Worm (Caenorhabditis elegans) whole organism, L3 larva: ENCODE results near the gene C04C3.4.
A peak's percentile ranks its signal among the peaks of the same experiment; 100 is the strongest.
"Not testable (repeated sequence)": the region's sequence is repeated elsewhere in the genome, so short reads cannot be mapped to it uniquely, and the experiment has no call there.

Source experiments
- R02D3.7 ChIP-seq: fragments of 150-350 bp; optimal IDR thresholded peaks from 2 replicates; lab custom pipeline; 2014; ENCODE audit warnings: missing biosample characterization, missing genetic modification characterization
- aly-2 ChIP-seq: fragments of 150-350 bp; optimal IDR thresholded peaks from 2 replicates; lab custom pipeline; 2014; ENCODE audit warnings: missing biosample characterization, missing genetic modification characterization
- ama-1 ChIP-seq: fragments of 150-350 bp; optimal IDR thresholded peaks from 2 replicates; lab custom pipeline; 2018
- ceh-16 ChIP-seq: sonication (generic microtip); optimal IDR thresholded peaks from 2 replicates; lab custom pipeline; 2017; ENCODE audit warnings: missing biosample characterization, missing genetic modification characterization
- ceh-28 ChIP-seq: fragments of 150-350 bp; optimal IDR thresholded peaks from 2 replicates; lab custom pipeline; 2014; ENCODE audit warnings: missing biosample characterization, missing genetic modification reagents, missing genetic modification characterization
- ceh-82 ChIP-seq: fragments of 150-350 bp; optimal IDR thresholded peaks from 2 replicates; lab custom pipeline; 2014; ENCODE audit warnings: missing biosample characterization, missing genetic modification characterization
- ceh-9 ChIP-seq: sonication (generic microtip); optimal IDR thresholded peaks from 2 replicates; lab custom pipeline; 2018; ENCODE audit warnings: missing biosample characterization, missing genetic modification characterization
- elt-1 ChIP-seq: fragments of 150-350 bp; optimal IDR thresholded peaks from 2 replicates; lab custom pipeline; 2014; ENCODE audit warnings: missing biosample characterization, missing genetic modification characterization
- elt-2 ChIP-seq: sonication (generic microtip); optimal IDR thresholded peaks from 2 replicates; lab custom pipeline; 2016; ENCODE audit warnings: missing genetic modification reagents, mild to moderate bottlenecking, missing genetic modification characterization, missing compliant biosample characterization
- fkh-2 ChIP-seq: fragments of 150-350 bp; optimal IDR thresholded peaks from 2 replicates; lab custom pipeline; 2014; ENCODE audit warnings: missing biosample characterization, missing genetic modification reagents, missing genetic modification characterization
- hmg-11 ChIP-seq: sonication (generic microtip); optimal IDR thresholded peaks from 2 replicates; lab custom pipeline; 2016; ENCODE audit warnings: missing genetic modification characterization, missing compliant biosample characterization
- lin-15B ChIP-seq: fragments of 150-350 bp; optimal IDR thresholded peaks from 2 replicates; lab custom pipeline; 2014; ENCODE audit warnings: missing biosample characterization, missing genetic modification characterization
- lin-39 ChIP-seq: fragments of 150-350 bp; optimal IDR thresholded peaks from 2 replicates; lab custom pipeline; 2018; ENCODE audit warnings: missing biosample characterization, missing genetic modification reagents, missing genetic modification characterization
- lsy-12 ChIP-seq: sonication (generic microtip); optimal IDR thresholded peaks from 2 replicates; lab custom pipeline; 2016; ENCODE audit warnings: mild to moderate bottlenecking, missing genetic modification characterization, missing compliant biosample characterization
- nfya-1 ChIP-seq: sonication (generic microtip); optimal IDR thresholded peaks from 2 replicates; lab custom pipeline; 2017; ENCODE audit warnings: missing genetic modification characterization, mild to moderate bottlenecking, missing compliant biosample characterization, antibody characterized with exemption, moderate library complexity; ENCODE audit not compliant: insufficient read depth
- nhr-11 ChIP-seq: fragments of 150-350 bp; optimal IDR thresholded peaks from 2 replicates; lab custom pipeline; 2014; ENCODE audit warnings: missing biosample characterization, missing genetic modification characterization
- nhr-23 ChIP-seq: fragments of 150-350 bp; optimal IDR thresholded peaks from 2 replicates; lab custom pipeline; 2014; ENCODE audit warnings: missing biosample characterization, missing genetic modification reagents, missing genetic modification characterization
- nhr-237 ChIP-seq: fragments of 150-350 bp; optimal IDR thresholded peaks from 2 replicates; lab custom pipeline; 2014; ENCODE audit warnings: missing biosample characterization, missing genetic modification characterization
- nhr-25 ChIP-seq: sonication (generic microtip); optimal IDR thresholded peaks from 2 replicates; lab custom pipeline; 2017; ENCODE audit warnings: missing biosample characterization, missing genetic modification characterization
- nhr-28 ChIP-seq: fragments of 150-350 bp; optimal IDR thresholded peaks from 2 replicates; lab custom pipeline; 2014; ENCODE audit warnings: missing biosample characterization, missing genetic modification characterization
- nhr-43 ChIP-seq: sonication (generic microtip); optimal IDR thresholded peaks from 2 replicates; lab custom pipeline; 2016; ENCODE audit warnings: mild to moderate bottlenecking, missing genetic modification characterization, missing compliant biosample characterization; ENCODE audit not compliant: poor library complexity, severe bottlenecking
- nhr-76 ChIP-seq: fragments of 150-350 bp; sonication (generic microtip); optimal IDR thresholded peaks from 5 replicates; lab custom pipeline; 2014; ENCODE audit warnings: missing biosample characterization, missing genetic modification characterization
- nhr-77 ChIP-seq: fragments of 150-350 bp; optimal IDR thresholded peaks from 2 replicates; lab custom pipeline; 2014; ENCODE audit warnings: missing biosample characterization, missing genetic modification characterization
- pha-4 ChIP-seq: fragments of 150-350 bp; optimal IDR thresholded peaks from 2 replicates; lab custom pipeline; 2014; ENCODE audit warnings: missing biosample characterization, missing genetic modification reagents, missing genetic modification characterization
- pqm-1 ChIP-seq: fragments of 150-350 bp; optimal IDR thresholded peaks from 2 replicates; lab custom pipeline; 2017; ENCODE audit warnings: missing biosample characterization, missing genetic modification characterization, inconsistent platforms
- skn-1 ChIP-seq: fragments of 150-350 bp; optimal IDR thresholded peaks from 2 replicates; lab custom pipeline; 2014; ENCODE audit warnings: missing biosample characterization, missing genetic modification characterization
- snpc-4 ChIP-seq: fragments of 150-350 bp; optimal IDR thresholded peaks from 2 replicates; lab custom pipeline; 2014; ENCODE audit warnings: missing biosample characterization, missing genetic modification characterization
- tbx-2 ChIP-seq: sonication (generic microtip); optimal IDR thresholded peaks from 2 replicates; lab custom pipeline; 2016; ENCODE audit warnings: mild to moderate bottlenecking, missing genetic modification characterization, missing compliant biosample characterization
- unc-39 ChIP-seq: sonication (generic microtip); optimal IDR thresholded peaks from 4 replicates; lab custom pipeline; 2017; ENCODE audit warnings: missing biosample characterization, missing genetic modification characterization
- unc-62 ChIP-seq: fragments of 150-350 bp; sonication (generic microtip); optimal IDR thresholded peaks from 4 replicates; lab custom pipeline; 2014; ENCODE audit warnings: missing biosample characterization, missing genetic modification reagents, missing genetic modification characterization
- zag-1 ChIP-seq: fragments of 150-350 bp; optimal IDR thresholded peaks from 2 replicates; lab custom pipeline; 2014; ENCODE audit warnings: missing biosample characterization, missing genetic modification characterization
- ztf-4 ChIP-seq: fragments of 150-350 bp; optimal IDR thresholded peaks from 2 replicates; lab custom pipeline; 2014; ENCODE audit warnings: missing biosample characterization, missing genetic modification characterization

C04C3.4 gene

DNA sequence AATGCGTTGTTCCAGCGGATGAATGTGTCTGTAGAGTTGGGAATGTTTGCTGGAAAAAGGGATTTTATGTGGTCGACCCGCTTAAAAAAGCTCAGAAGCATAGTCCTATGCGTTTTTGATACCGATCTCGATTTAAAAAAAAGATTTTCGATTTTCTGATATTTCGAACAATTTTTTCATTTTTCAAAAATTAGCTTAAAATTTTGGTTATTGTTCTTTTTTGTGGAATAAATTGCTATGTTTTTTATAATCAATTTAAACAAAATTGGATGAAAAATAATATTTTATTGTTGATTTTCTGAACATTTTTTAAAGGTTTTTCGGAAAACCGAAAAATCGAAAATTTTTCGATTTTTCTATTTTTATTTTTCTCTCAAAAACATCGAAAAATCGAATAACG lies 39.2 kb downstream of the C04C3.4 start, which contains the start of gene C04C3.7:
Gene C04C3.7 (minus strand): TSS at position 101 of the 400 bp plus-strand sequence.
- not testable (repeated sequence) for TF ChIP-seq fkh-2 (tag; lab: Kevin White, UChicago); ceh-16; zag-1 (tag; lab: Kevin White, UChicago)

DNA sequence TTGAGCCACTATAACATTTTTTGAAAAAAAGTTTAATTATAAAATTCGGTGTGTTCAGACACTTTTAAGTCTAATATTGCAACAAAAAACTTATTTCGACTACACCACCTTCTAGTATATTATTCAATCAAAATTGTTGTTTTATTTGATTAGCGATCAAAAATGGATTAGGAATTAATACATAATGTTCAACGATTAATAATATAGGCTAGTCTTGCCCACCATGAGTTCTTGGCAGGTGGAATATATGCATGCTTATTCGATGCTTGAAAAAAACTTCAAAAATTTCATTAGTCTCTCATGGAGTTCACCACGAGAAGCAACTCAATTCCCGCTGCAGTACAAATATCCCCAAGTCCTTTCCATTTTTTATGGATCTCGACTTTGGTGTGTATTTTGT lies 41.9 kb downstream of the C04C3.4 start, which contains the start of gene srz-32:
Gene srz-32 (plus strand): TSS at position 301 of the 400 bp plus-strand sequence.
- no peak for TF ChIP-seq nhr-11 (tag; lab: Kevin White, UChicago)
- TF ChIP-seq elt-1 (tag; lab: Kevin White, UChicago): no peak
- no peak for TF ChIP-seq nhr-43 (tag; lab: Kevin White, UChicago)
- TF ChIP-seq nfya-1 (tag; lab: Kevin White, UChicago): no peak
- TF ChIP-seq ama-1 (lab: Kevin White, UChicago): no peak
- TF ChIP-seq unc-39: no peak
- TF ChIP-seq fkh-2 (tag; lab: Kevin White, UChicago): no peak
- no peak for TF ChIP-seq hmg-11 (tag; lab: Kevin White, UChicago)
- no peak for TF ChIP-seq lin-15B (tag; lab: Kevin White, UChicago)
- TF ChIP-seq ceh-82: no peak
- no peak for TF ChIP-seq pqm-1 (tag; lab: Kevin White, UChicago)
- TF ChIP-seq snpc-4: no peak
- no peak for TF ChIP-seq skn-1 (tag; lab: Kevin White, UChicago)

DNA sequence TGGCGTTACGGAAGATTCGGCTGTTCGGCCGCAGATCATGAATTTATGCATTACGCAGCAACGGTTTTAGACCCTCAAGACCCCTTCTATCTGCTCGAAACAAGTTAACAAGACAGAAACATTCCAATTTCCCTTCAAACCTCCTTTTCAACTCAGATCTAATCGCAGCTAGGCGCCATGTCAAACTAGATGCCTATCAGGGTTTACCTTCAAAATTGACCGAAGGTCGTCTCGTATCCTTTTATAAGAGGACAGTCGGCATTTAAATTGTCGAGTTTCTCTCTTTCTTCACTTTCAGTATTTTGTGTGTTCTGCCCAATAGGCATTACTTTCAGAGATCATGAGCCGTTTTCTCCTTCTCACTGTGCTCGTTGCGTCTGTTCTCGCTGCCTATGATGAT lies 43.9 kb downstream of the C04C3.4 start, which contains the start of gene grd-13:
Gene grd-13 (plus strand): TSS at position 291 of the 400 bp plus-strand sequence.
- no peak for TF ChIP-seq aly-2
- TF ChIP-seq fkh-2 (tag; lab: Kevin White, UChicago): no peak
- TF ChIP-seq nhr-23 (tag; lab: Kevin White, UChicago): no peak
- peak; percentile 89 for TF ChIP-seq elt-1 (tag; lab: Kevin White, UChicago)
- TF ChIP-seq nhr-25 (tag; lab: Kevin White, UChicago): peak; percentile 71
- TF ChIP-seq lin-39 (tag; lab: Kevin White, UChicago): no peak

DNA sequence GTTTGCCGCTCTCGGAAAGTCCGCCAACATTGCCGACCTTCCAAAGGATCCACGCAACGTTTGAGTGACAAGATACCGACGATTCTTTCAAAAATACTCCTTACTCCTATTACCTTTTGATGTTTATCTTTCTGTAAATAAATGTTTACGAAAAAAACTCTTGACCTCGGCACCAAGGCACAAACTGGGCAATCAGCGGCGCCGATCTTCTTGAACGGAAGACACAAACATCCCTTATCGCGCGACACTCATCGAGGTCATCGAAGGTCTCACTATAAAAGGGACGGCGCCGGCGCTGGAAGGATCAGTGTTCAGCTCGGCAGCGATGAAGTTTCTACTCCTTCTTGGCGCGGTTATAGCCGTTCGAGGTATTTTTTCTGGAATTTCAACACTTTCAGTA lies 45.2 kb downstream of the C04C3.4 start, which contains the start of gene grd-3:
Gene grd-3 (plus strand): TSS at position 302 of the 400 bp plus-strand sequence.
- TF ChIP-seq nhr-23 (tag; lab: Kevin White, UChicago) (peak; percentile 50), ceh-82 (no peak), nhr-25 (tag; lab: Kevin White, UChicago) (peak; percentile 78), elt-1 (tag; lab: Kevin White, UChicago) (peak; percentile 88), unc-62 (GFP tag; lab: Kevin White, UChicago) (no peak)

DNA sequence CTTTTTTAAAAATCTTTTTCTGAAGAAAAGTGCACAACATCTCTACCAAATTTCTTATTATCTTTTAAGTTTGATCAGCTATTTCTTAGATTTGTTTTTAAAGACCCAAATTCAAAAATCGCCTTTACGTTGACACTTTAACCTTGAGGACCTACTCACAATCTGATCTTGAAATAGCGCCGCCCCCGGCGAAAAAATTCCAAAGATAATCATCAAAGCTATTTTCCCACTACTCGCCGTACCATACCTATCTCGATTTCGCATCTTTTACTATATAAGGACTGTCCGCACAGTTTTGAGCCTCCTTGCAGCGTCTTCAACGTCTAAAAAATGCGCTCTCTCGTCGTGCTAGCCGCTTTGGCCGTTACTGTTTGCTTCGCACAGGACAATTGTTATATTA lies 46.7 kb downstream of the C04C3.4 start, which contains the start of gene grd-10:
Gene grd-10 (plus strand): TSS at position 208 of the 400 bp plus-strand sequence.
- TF ChIP-seq nhr-25 (tag; lab: Kevin White, UChicago) (peak; percentile 19), elt-1 (tag; lab: Kevin White, UChicago) (peak; percentile 91), nhr-28 (tag; lab: Kevin White, UChicago) (no peak), nhr-11 (tag; lab: Kevin White, UChicago) (no peak), nhr-237 (tag; lab: Kevin White, UChicago) (no peak), aly-2 (no peak), zag-1 (tag; lab: Kevin White, UChicago) (no peak), nfya-1 (tag; lab: Kevin White, UChicago) (no peak), lsy-12 (tag; lab: Kevin White, UChicago) (no peak), nhr-76 (tag; lab: Kevin White, UChicago) (no peak), ztf-4 (tag; lab: Kevin White, UChicago) (no peak), pqm-1 (tag; lab: Kevin White, UChicago) (no peak), ceh-28 (tag; lab: Kevin White, UChicago) (no peak), tbx-2 (tag; lab: Kevin White, UChicago) (no peak), hmg-11 (tag; lab: Kevin White, UChicago) (no peak), lin-15B (tag; lab: Kevin White, UChicago) (no peak)

DNA sequence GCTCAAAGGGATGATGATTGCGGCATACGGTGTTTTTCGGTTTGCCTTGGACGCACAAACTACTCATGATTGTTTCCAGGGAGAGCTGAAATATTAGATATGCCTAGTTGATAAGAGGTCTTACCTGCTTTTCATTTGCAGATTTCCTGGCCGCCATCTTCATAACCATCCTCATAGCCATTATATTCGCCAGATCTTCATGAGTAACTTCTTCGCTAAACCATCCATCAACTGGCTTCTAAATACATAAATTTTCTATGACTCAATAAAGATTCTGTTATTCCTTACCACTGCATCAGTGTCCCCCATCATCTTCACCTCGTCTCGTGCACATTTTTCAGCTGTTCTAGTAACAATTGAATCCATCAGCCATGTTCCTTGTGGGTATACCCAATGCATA lies 48.3 kb downstream of the C04C3.4 start:
- no peak for TF ChIP-seq unc-39
- TF ChIP-seq nhr-76 (tag; lab: Kevin White, UChicago): no peak

DNA sequence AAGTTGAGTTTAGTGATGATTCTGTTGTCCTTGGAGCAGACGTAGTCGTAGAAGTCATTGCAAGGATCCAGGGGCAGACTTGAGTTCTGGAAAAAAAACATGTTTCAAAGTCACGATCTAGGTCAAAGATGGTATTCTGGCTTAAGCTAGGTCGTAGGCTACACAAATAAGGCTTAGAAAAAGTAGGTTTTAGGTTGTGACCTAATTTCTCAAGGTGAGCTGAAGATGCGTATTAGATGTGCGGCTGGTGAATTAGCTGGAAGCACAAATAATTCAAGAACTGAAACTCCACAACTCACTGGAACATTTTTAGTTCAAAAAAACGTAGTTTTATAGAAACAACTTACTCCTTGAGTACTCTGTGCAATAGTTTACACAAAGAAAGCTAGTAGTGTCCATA lies 49.9 kb downstream of the C04C3.4 start, which contains the start of gene F09D12.2:
Gene F09D12.2 (minus strand): TSS at position 101 of the 400 bp plus-strand sequence.
- TF ChIP-seq pha-4 (tag; lab: Kevin White, UChicago) (no peak), snpc-4 (no peak), R02D3.7 (tag; lab: Kevin White, UChicago) (no peak), nhr-11 (tag; lab: Kevin White, UChicago) (no peak), lin-15B (tag; lab: Kevin White, UChicago) (no peak), elt-2 (tag; lab: Kevin White, UChicago) (no peak), skn-1 (tag; lab: Kevin White, UChicago) (no peak), lsy-12 (tag; lab: Kevin White, UChicago) (no peak), nfya-1 (tag; lab: Kevin White, UChicago) (no peak), nhr-77 (tag; lab: Kevin White, UChicago) (no peak), ceh-82 (no peak), ama-1 (lab: Kevin White, UChicago) (no peak), ceh-9 (tag; lab: Kevin White, UChicago) (no peak)
